Worm (Caenorhabditis elegans): ENCODE measurements around the gene kvs-1.

The kvs-1 gene

DNA sequence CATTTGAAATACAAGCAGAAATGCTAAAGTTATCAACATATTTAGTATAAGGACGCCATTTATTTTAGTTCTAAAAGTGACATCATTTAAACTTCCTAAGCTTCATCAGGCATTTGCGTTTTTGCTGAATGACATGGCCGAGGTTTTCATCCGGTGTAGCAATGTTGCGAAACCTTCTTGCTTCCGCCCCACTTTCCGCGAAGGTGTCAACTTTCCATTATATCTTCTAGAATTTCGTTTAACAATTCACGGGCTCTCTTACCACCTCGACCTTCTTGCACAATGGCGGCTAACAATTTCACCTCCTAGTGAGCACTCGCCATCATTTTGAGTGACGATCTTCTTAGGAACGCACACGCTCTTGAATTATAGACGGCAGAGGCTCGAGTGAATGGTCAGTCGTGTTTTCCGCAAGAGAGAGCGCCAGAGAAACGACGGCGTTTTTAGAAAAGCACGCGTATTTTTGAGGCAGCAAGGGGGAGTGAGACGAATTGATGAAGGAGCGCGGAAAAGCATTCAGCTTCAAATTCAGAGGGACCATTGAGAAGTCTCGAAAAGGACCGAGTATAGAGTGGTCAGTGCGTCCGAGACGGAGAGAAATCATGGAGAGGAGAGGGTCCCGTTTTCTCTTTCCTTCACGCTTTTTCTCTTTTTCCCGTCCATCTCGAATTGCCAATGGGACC is 53.1 kb downstream of the kvs-1 start (continued):
- TF ChIP-seq unc-86 (tag; optimal IDR thresholded peaks at IDR 0.05), result peak; percentile 36
- peak; percentile 21 for TF ChIP-seq nhr-47 (tag; optimal IDR thresholded peaks at IDR 0.05)
- peak; percentile 56 for TF ChIP-seq fkh-10 (GFP tag; optimal IDR thresholded peaks at IDR 0.05)
- peak; percentile 20 for TF ChIP-seq fkh-8 (tag; optimal IDR thresholded peaks at IDR 0.05)
- TF ChIP-seq nhr-84 (tag; optimal IDR thresholded peaks at IDR 0.05), result no peak
- TF ChIP-seq ceh-82 (tag; optimal IDR thresholded peaks at IDR 0.05), result peak in 1 of 3 experiments; percentile 25
- no peak for TF ChIP-seq ceh-88 (GFP tag; IDR thresholded peaks at IDR 0.05)
- TF ChIP-seq lsy-2 (tag; optimal IDR thresholded peaks at IDR 0.05), result no peak
- no peak for TF ChIP-seq aly-2 (tag; optimal IDR thresholded peaks at IDR 0.05)
- no peak for TF ChIP-seq F16B12.6 (tag; optimal IDR thresholded peaks at IDR 0.05)
- no peak for TF ChIP-seq nhr-11 (tag; optimal IDR thresholded peaks at IDR 0.05)
- no peak for TF ChIP-seq ets-5 (GFP tag; IDR thresholded peaks at IDR 0.05)
- no peak for TF ChIP-seq lin-13 (GFP tag; optimal IDR thresholded peaks at IDR 0.05)
- TF ChIP-seq grh-1 (GFP tag; IDR thresholded peaks at IDR 0.05), result no peak
- TF ChIP-seq tlp-1 (tag; optimal IDR thresholded peaks at IDR 0.05), result no peak
- no peak for TF ChIP-seq egl-27 (tag; optimal IDR thresholded peaks at IDR 0.05)
- peak; percentile 40 for TF ChIP-seq nhr-71 (tag; optimal IDR thresholded peaks at IDR 0.05)

- TF ChIP-seq nhr-237 (tag; optimal IDR thresholded peaks at IDR 0.05), result no peak
- TF ChIP-seq skn-1 (tag; optimal IDR thresholded peaks at IDR 0.05), result no peak
- no peak for TF ChIP-seq lin-39 (tag; optimal IDR thresholded peaks at IDR 0.05)
- TF ChIP-seq mep-1 (tag; optimal IDR thresholded peaks at IDR 0.05), result no peak
- no peak for TF ChIP-seq nhr-84 (tag; optimal IDR thresholded peaks at IDR 0.05)
- no peak for TF ChIP-seq fkh-8 (tag; optimal IDR thresholded peaks at IDR 0.05)
- no peak for TF ChIP-seq unc-130 (tag; optimal IDR thresholded peaks at IDR 0.05)
- no peak for TF ChIP-seq unc-86 (tag; optimal IDR thresholded peaks at IDR 0.05)
- no peak for TF ChIP-seq ama-1 (optimal IDR thresholded peaks at IDR 0.05)
- no peak for TF ChIP-seq zip-4 (GFP tag; optimal IDR thresholded peaks at IDR 0.05)
- no peak for TF ChIP-seq blmp-1 (tag; optimal IDR thresholded peaks at IDR 0.05)
- no peak for TF ChIP-seq mdl-1 (tag; optimal IDR thresholded peaks at IDR 0.05)
- no peak for TF ChIP-seq ceh-90 (tag; optimal IDR thresholded peaks at IDR 0.05)
- no peak for TF ChIP-seq nhr-11 (tag; optimal IDR thresholded peaks at IDR 0.05)
- TF ChIP-seq elt-3 (tag; optimal IDR thresholded peaks at IDR 0.05), result no peak
- TF ChIP-seq ces-1 (GFP tag; optimal IDR thresholded peaks at IDR 0.05), result no peak
- TF ChIP-seq aha-1 (tag; optimal IDR thresholded peaks at IDR 0.05), result no peak
These were observed 54.6 kb downstream of the kvs-1 start for ce11 chrX:7652308-7652707.

DNA sequence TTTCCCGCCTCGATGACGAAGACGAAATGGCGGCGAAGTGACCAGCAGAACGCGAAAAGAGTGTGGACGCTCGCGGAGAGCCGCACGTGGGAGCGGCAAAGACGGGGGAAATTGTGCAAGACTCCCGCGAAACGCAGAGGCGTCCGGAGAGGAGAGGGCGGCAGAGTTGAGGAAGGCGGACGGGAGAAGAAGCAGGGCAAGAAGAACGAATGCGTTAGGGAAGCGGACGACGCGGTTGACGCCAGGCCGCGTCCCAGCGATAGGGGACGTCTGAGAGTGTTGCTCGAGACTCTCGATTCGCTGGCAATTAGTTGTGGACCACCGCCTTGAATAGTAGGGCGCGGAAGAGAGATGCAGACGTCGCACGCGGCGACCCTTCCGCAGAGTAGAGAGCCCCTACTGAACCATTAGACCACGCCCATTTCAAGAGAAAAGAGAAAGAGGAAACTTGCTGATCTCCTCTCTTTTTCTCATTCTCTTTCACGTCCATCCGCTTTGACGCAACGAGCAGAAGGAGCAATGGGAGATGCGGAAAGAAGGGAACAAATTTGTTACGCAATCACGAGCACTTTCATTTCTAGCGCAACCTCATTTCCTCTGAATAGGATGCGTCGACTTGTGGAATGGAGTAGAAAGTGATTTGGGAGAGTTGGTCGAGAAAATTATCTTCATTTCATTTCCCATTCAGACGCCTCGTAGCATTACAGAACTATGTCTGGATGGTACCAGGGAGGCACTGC is 55.5 kb downstream of the kvs-1 start:
- TF ChIP-seq F16B12.6 (tag; optimal IDR thresholded peaks at IDR 0.05) (no peak), ama-1 (optimal IDR thresholded peaks at IDR 0.05) (no peak), jun-1 (tag; optimal IDR thresholded peaks at IDR 0.05) (no peak), nhr-47 (tag; optimal IDR thresholded peaks at IDR 0.05) (no peak)

DNA sequence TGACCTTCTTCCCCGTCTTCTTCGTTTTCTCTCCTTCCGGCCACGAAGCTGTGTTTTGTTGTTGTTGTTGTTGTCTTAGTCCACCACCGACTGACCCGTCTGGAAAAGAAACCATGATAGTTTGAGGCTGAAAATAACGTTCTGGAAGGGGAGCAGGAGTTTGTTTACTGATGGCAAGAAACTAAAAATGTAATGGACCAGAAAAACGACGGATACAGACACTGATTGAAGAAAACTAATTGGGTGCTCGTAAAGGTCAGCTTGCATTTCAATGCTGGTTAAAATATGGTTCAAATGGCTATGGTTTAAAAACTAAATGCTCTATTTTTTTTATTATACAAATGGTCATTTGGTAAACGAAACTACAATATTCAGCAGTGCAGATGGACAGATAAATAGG is 61.6 kb downstream of the kvs-1 start, which contains the start of gene F26A10.2:
Gene F26A10.2 (minus strand): TSS at position 101 of the 400 bp plus-strand sequence.
- TF ChIP-seq aly-2 (tag; optimal IDR thresholded peaks at IDR 0.05) (no peak), ama-1 (optimal IDR thresholded peaks at IDR 0.05) (no peak), ceh-63 (GFP tag; optimal IDR thresholded peaks at IDR 0.05) (no peak), sptf-1 (tag; optimal IDR thresholded peaks at IDR 0.05) (no peak), lsy-2 (tag; optimal IDR thresholded peaks at IDR 0.05) (no peak), nhr-76 (tag; optimal IDR thresholded peaks at IDR 0.05) (no peak), fos-1 (tag; optimal IDR thresholded peaks at IDR 0.05) (no peak), unc-130 (tag; optimal IDR thresholded peaks at IDR 0.05) (no peak), fkh-8 (tag; optimal IDR thresholded peaks at IDR 0.05) (no peak), elt-3 (tag; optimal IDR thresholded peaks at IDR 0.05) (no peak), nhr-90 (tag; optimal IDR thresholded peaks at IDR 0.05; ENCODE audit: poor library complexity) (no peak), nhr-28 (tag; optimal IDR thresholded peaks at IDR 0.05) (no peak), ets-5 (GFP tag; IDR thresholded peaks at IDR 0.05) (no peak), nhr-47 (tag; optimal IDR thresholded peaks at IDR 0.05) (no peak), lin-15B (tag; optimal IDR thresholded peaks at IDR 0.05) (no peak), unc-98 (GFP tag; IDR thresholded peaks at IDR 0.05) (no peak), hlh-4 (tag; optimal IDR thresholded peaks at IDR 0.05) (no peak), skn-1 (tag; optimal IDR thresholded peaks at IDR 0.05) (no peak)

Measured in whole organism, L1 larva.